Fruit fly (Drosophila melanogaster) whole organism, embryonic: Measurements from ENCODE around the gene Mic26-27.
A peak's percentile ranks its signal among the peaks of the same experiment; 100 is the strongest.

Source experiments
- CG11723 ChIP-seq: fragments of 200-800 bp; sonication (Bioruptor generic); optimal IDR thresholded peaks from 2 replicates; lab custom pipeline; 2017; ENCODE audit warnings: missing biosample characterization, mild to moderate bottlenecking, missing genetic modification characterization
- CG18262 ChIP-seq: fragments of 200-800 bp; optimal IDR thresholded peaks from 3 replicates; lab custom pipeline; 2019; ENCODE audit warnings: missing biosample characterization, mild to moderate bottlenecking, missing genetic modification characterization, moderate library complexity
- CG33557 ChIP-seq: fragments of 200-800 bp; sonication (Bioruptor generic); optimal IDR thresholded peaks from 2 replicates; lab custom pipeline; 2019; ENCODE audit warnings: missing biosample characterization, mild to moderate bottlenecking, missing genetic modification characterization, moderate library complexity
- CG3838 ChIP-seq: fragments of 200-800 bp; sonication (Bioruptor generic); optimal IDR thresholded peaks from 3 replicates; lab custom pipeline; 2016; ENCODE audit warnings: missing biosample characterization, missing genetic modification characterization
- CG6854 ChIP-seq: fragments of 200-800 bp; sonication (Bioruptor generic); optimal IDR thresholded peaks from 3 replicates; lab custom pipeline; 2017; ENCODE audit warnings: missing biosample characterization, mild to moderate bottlenecking, missing genetic modification characterization
- Doc2 ChIP-seq: fragments of 200-800 bp; sonication (Bioruptor generic); IDR thresholded peaks from 2 replicates; pipeline ENCODE4 v1.3.6; 2022; ENCODE audit warnings: missing biosample characterization, missing genetic modification characterization
- Dp ChIP-seq: fragments of 200-800 bp; sonication (Bioruptor generic); optimal IDR thresholded peaks from 2 replicates; lab custom pipeline; 2018; ENCODE audit warnings: missing biosample characterization, mild to moderate bottlenecking, missing genetic modification characterization, moderate library complexity
- gsb ChIP-seq: fragments of 200-800 bp; sonication (Bioruptor generic); IDR thresholded peaks from 2 replicates; pipeline ENCODE4 v1.3.6; 2022; ENCODE audit warnings: missing biosample characterization, missing genetic modification characterization
- kay ChIP-seq: fragments of 200-800 bp; sonication (Bioruptor generic); optimal IDR thresholded peaks from 2 replicates; lab custom pipeline; 2016; ENCODE audit warnings: missing biosample characterization, missing genetic modification characterization
- nerfin-1 ChIP-seq: fragments of 200-800 bp; sonication (Bioruptor generic); optimal IDR thresholded peaks from 3 replicates; lab custom pipeline; 2019; ENCODE audit warnings: missing biosample characterization, mild to moderate bottlenecking, missing genetic modification characterization, moderate library complexity
- pros ChIP-seq: fragments of 200-800 bp; sonication (Bioruptor generic); optimal IDR thresholded peaks from 3 replicates; lab custom pipeline; 2019; ENCODE audit warnings: missing biosample characterization, mild to moderate bottlenecking, missing genetic modification characterization, moderate library complexity
- ranshi ChIP-seq: fragments of 200-800 bp; sonication (Bioruptor generic); IDR thresholded peaks from 2 replicates; pipeline ENCODE4 v1.3.6; 2022; ENCODE audit warnings: missing biosample characterization, missing genetic modification characterization
- stc ChIP-seq: fragments of 200-800 bp; sonication (Bioruptor generic); IDR thresholded peaks from 2 replicates; pipeline ENCODE4 v1.3.6; 2022; ENCODE audit warnings: missing biosample characterization, missing genetic modification characterization

DNA sequence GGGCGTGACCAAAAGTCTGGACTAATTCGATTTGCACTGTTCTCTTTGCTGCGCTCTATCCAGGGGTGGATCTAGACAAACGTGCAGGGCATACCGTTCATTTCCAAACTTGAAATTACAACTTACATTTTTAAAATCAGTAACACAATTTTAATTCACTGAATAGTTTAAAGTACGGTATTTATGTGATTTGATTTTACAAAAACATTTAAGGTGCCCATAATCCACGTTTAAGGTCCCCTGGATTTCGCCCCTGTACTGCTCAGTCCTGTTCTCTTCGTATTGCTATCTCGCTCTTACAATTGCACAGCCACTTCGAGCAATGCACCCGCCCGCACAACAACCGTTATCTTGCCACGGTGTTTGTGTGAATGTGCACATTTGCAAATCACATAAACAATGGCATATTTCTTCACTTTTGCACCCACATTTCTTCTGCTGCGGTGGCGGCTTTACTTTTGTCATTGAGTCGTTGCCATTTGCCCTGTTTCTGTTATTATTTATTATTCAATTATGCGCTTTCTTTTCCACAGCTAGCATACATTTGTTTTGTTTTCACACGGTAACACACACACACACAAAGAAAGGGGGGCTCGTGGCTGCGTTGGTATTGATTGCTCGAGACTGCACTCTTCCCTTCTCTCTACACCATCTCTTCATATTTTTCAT, 48.9 kb downstream of the Mic26-27 start:
- TF ChIP-seq CG3838 (GFP tag; lab: Kevin White, UChicago) = no peak
- no peak for TF ChIP-seq Doc2 (GFP tag; lab: Robert Waterston, UW)
- TF ChIP-seq kay (GFP tag; lab: Kevin White, UChicago) = peak; percentile 33
- peak; percentile 54 for TF ChIP-seq gsb (GFP tag; lab: Robert Waterston, UW)
- TF ChIP-seq CG18262 (tag; lab: Kevin White, UChicago) = peak; percentile 89
- no peak for TF ChIP-seq Dp (GFP tag; lab: Kevin White, UChicago)
- TF ChIP-seq ranshi (GFP tag; lab: Robert Waterston, UW) = peak; percentile 73; the same call in 1 of the 2 replicates
- peak; percentile 53 for TF ChIP-seq stc
- peak; percentile 32 for TF ChIP-seq CG6854 (GFP tag; lab: Kevin White, UChicago)
- peak; percentile 81 for TF ChIP-seq CG33557 (GFP tag; lab: Kevin White, UChicago)
- peak; percentile 46 for TF ChIP-seq CG11723
- TF ChIP-seq pros = no peak
- peak; percentile 81 for TF ChIP-seq nerfin-1 (tag; lab: Kevin White, UChicago)
